Worm (Caenorhabditis elegans): Measurements from ENCODE around the gene utx-1.

- no peak for TF ChIP-seq unc-62 (GFP tag; optimal IDR thresholded peaks at IDR 0.05)
- no peak for TF ChIP-seq elt-1 (tag; optimal IDR thresholded peaks at IDR 0.05; ENCODE audit: borderline replicate concordance, insufficient read depth)
- TF ChIP-seq ham-2 (GFP tag; optimal IDR thresholded peaks at IDR 0.05), result no peak
- no peak for TF ChIP-seq unc-39 (tag; optimal IDR thresholded peaks at IDR 0.05)
- TF ChIP-seq lin-13 (tag; optimal IDR thresholded peaks at IDR 0.05), result no peak
- no peak for TF ChIP-seq pha-4 (tag; optimal IDR thresholded peaks at IDR 0.05)
- TF ChIP-seq flh-1 (GFP tag; optimal IDR thresholded peaks at IDR 0.05), result no peak
- no peak for TF ChIP-seq snpc-4 (tag; optimal IDR thresholded peaks at IDR 0.05)
These were observed 41.5 kb downstream of the utx-1 start for ce11 chrX:8598491-8598890.

Measured in whole organism, mixed stage, embryonic.